Worm (Caenorhabditis elegans): ENCODE measurements around the gene nlp-70.

DNA sequence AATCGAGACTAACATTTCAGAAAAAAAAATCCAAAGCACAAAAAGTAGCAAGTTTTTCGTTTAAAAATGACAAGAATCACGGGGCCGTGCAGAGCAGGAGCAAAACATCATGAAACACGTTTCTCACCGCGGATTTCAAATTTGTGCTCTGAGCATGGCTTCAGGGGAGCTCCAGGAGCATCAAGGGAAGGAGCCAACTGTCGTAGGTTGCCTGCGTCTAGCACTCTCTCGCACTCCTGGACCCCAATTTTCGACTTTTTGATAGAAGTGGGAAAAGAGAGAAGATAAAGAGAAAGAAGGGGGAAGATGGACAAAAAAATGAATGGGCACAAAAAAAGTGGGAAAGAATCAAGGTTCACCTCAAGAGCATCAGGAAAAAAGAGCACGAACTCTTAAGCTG is 12.1 kb upstream of the nlp-70 start:
- TF ChIP-seq tra-4 (tag; optimal IDR thresholded peaks at IDR 0.05) (no peak), ama-1 (optimal IDR thresholded peaks at IDR 0.05) (no peak), flt-1 (GFP tag; IDR thresholded peaks at IDR 0.05) (no peak), ets-7 (tag; optimal IDR thresholded peaks at IDR 0.05) (no peak)
